Worm (Caenorhabditis elegans) whole organism, L1 larva: ENCODE measurements around the gene rer-1.

Experiments used
- ama-1 ChIP-seq: fragments of 150-350 bp; optimal IDR thresholded peaks from 2 replicates; lab custom pipeline; 2014
- ceh-82 ChIP-seq, 3 experiments: fragments of 150-350 bp in 1 of 3; sonication (generic microtip) in 2 of 3; optimal IDR thresholded peaks; 2 replicates each; lab custom pipeline; 2014 to 2017; ENCODE audit warnings: missing biosample characterization in 3 of 3, missing genetic modification characterization in 3 of 3
- fkh-10 ChIP-seq: sonication (generic microtip); optimal IDR thresholded peaks from 2 replicates; lab custom pipeline; 2017; ENCODE audit warnings: missing biosample characterization, missing genetic modification reagents, missing genetic modification characterization
- hlh-4 ChIP-seq: sonication (generic microtip); optimal IDR thresholded peaks from 2 replicates; lab custom pipeline; 2016; ENCODE audit warnings: mild to moderate bottlenecking, missing genetic modification characterization, missing compliant biosample characterization
- lin-39 ChIP-seq: fragments of 150-350 bp; optimal IDR thresholded peaks from 2 replicates; lab custom pipeline; 2014; ENCODE audit warnings: missing biosample characterization, missing genetic modification reagents, missing genetic modification characterization
- mef-2 ChIP-seq: fragments of 150-350 bp; optimal IDR thresholded peaks from 2 replicates; lab custom pipeline; 2014; ENCODE audit warnings: missing biosample characterization, missing genetic modification characterization
- nhr-12 ChIP-seq: sonication (generic microtip); optimal IDR thresholded peaks from 2 replicates; lab custom pipeline; 2017; ENCODE audit warnings: missing biosample characterization, missing genetic modification characterization
- sptf-1 ChIP-seq: fragments of 150-350 bp; optimal IDR thresholded peaks from 2 replicates; lab custom pipeline; 2014; ENCODE audit warnings: missing biosample characterization, missing genetic modification characterization
- unc-62 ChIP-seq: fragments of 150-350 bp; optimal IDR thresholded peaks from 2 replicates; lab custom pipeline; 2014; ENCODE audit warnings: missing biosample characterization, missing genetic modification reagents, missing genetic modification characterization

ce11 chrII:8818978-8819896, 8.1 kb downstream of the rer-1 start, which contains the start of gene F46C5.10:
- TF ChIP-seq ama-1 (lab: Kevin White, UChicago) (no peak), hlh-4 (tag; lab: Kevin White, UChicago) (no peak), fkh-10 (GFP tag; lab: Kevin White, UChicago) (no peak), lin-39 (tag; lab: Kevin White, UChicago) (no peak), ceh-82 (tag; optimal IDR thresholded peaks at IDR 0.05; lab: Kevin White, UChicago) (no peak), mef-2 (tag; lab: Kevin White, UChicago) (no peak), sptf-1 (tag; lab: Kevin White, UChicago) (no peak), unc-62 (GFP tag; lab: Kevin White, UChicago) (no peak), nhr-12 (tag; lab: Kevin White, UChicago) (no peak)
